Worm (Caenorhabditis elegans) whole organism, midembryonic: ENCODE measurements around the gene iscu-1.

Source experiments
- T22C8.4 ChIP-seq: fragments of 200-800 bp; sonication (Bioruptor generic); IDR thresholded peaks from 2 replicates; pipeline ENCODE4 v1.3.6; 2022; ENCODE audit warnings: missing genetic modification characterization, missing compliant biosample characterization
- cog-1 ChIP-seq: sonication (generic microtip); optimal IDR thresholded peaks from 2 replicates; lab custom pipeline; 2016; ENCODE audit warnings: missing genetic modification characterization, missing compliant biosample characterization
- flt-1 ChIP-seq: fragments of 200-800 bp; sonication (Bioruptor generic); IDR thresholded peaks from 2 replicates; pipeline ENCODE4 v1.3.6; 2022; ENCODE audit warnings: missing genetic modification characterization, missing compliant biosample characterization
- klf-2 ChIP-seq: fragments of 200-800 bp; sonication (Bioruptor generic); conservative IDR thresholded peaks from 2 replicates; pipeline ENCODE4 v1.3.6; 2022; ENCODE audit warnings: missing genetic modification reagents, missing genetic modification characterization, missing compliant biosample characterization
- med-1 ChIP-seq: sonication (generic microtip); optimal IDR thresholded peaks from 2 replicates; lab custom pipeline; 2017; ENCODE audit warnings: missing genetic modification characterization, mild to moderate bottlenecking, missing compliant biosample characterization, antibody characterized with exemption, missing genetic modification reagents; ENCODE audit not compliant: insufficient read depth
- ref-1 ChIP-seq: fragments of 200-800 bp; sonication (Bioruptor generic); conservative IDR thresholded peaks from 2 replicates; pipeline ENCODE4 v1.3.6; 2022; ENCODE audit warnings: missing genetic modification reagents, missing genetic modification characterization, missing compliant biosample characterization
- tab-1 ChIP-seq: fragments of 200-800 bp; sonication (Bioruptor generic); IDR thresholded peaks from 2 replicates; pipeline ENCODE4 v1.3.6; 2022; ENCODE audit warnings: missing genetic modification characterization, missing compliant biosample characterization
- ztf-23 ChIP-seq: fragments of 200-800 bp; sonication (Bioruptor generic); IDR thresholded peaks from 2 replicates; pipeline ENCODE4 v1.3.6; 2022; ENCODE audit warnings: missing genetic modification reagents, missing genetic modification characterization, missing compliant biosample characterization
- ztf-29 ChIP-seq: fragments of 200-800 bp; sonication (Bioruptor generic); IDR thresholded peaks from 2 replicates; pipeline ENCODE4 v1.3.6; 2022; ENCODE audit warnings: missing genetic modification reagents, missing genetic modification characterization, missing compliant biosample characterization

The iscu-1 gene

DNA sequence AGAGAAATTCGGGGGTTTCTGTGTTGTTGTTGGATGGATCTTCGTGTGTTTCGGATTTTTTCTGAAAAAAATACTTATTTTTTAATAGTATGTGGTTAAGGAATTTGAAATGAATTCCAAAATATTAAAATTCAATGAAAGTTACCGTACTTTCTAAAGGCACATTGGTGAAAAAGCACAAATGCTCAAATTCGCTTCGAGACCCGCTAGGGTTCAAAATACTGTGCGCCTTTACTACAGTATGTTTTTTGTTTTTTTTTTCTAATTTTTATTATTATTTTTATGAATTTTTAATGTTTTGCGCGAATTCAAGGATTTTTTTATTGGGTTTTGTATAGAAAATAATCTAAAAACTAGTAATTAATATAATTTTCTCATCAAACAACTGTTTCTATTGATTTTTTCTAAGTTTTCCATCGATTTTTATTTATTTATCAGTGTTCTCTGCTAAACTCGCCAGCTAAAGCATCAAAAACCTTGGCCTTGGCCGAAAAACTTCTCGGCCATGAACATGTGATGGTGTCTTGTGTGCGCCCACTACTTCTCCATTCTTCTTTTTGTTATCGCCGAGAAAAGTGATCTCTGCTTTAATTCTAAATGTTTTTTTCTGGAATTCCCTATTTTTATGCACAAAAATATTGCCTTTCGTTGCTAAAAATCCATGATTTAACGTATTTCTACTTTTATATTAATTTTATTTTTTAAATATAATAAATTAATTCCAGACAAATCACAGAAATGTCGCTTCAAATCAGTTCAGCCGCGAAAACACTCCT is at the start of gene iscu-1:
Gene iscu-1 (plus strand): TSS at position 726 of the 776 bp plus-strand sequence.
- TF ChIP-seq med-1 (no peak), ztf-29 (GFP tag; lab: Robert Waterston, UW) (peak; percentile 73; the same call in 1 of the 2 replicates)

DNA sequence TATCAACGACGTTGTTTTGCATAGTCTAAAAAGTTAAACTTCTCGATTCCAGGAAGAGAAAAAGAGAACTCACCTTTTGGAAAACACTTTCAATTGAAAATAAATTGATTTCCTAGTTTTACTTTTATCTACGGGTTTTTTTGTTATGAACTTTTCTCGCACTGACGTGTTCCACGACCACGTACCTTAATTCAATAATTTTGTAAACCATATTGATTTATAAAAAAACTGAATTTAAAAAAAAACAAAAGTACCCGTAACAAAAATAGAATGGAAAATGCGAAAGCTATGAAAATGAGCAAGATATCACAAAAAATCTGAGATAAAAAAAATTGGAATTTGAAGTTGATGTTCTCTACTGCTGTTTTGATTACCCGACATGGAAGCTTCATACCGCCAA is 41.5 kb upstream of the iscu-1 start, which contains the start of gene C47A4.3:
Gene C47A4.3 (minus strand): TSS at position 101 of the 400 bp plus-strand sequence.
- TF ChIP-seq ztf-23 (GFP tag; lab: Robert Waterston, UW) (no peak), tab-1 (GFP tag; lab: Robert Waterston, UW) (no peak), cog-1 (tag; lab: Kevin White, UChicago) (no peak), klf-2 (no peak), med-1 (no peak), ref-1 (no peak), flt-1 (GFP tag; lab: Robert Waterston, UW) (no peak), ztf-29 (GFP tag; lab: Robert Waterston, UW) (no peak), T22C8.4 (GFP tag; lab: Robert Waterston, UW) (no peak)

DNA sequence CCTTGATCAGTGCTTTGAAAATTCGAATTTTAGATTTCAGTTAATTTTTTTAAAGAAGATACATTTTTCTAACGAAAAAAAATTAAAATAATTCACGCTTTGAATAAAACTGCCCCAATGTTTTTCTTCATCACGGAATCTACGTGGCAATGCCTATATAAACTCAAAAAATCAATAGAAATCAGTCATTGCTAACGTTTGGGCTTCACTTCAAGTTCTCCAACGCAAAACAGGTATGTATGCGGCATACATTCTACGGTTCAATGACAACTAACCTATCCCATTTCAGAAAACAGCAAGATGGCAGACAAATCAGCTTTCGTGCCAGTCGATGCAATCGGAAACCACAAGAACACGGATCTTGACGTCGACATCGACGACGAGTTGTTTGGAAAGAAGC is 38.4 kb upstream of the iscu-1 start, which contains the start of gene C47A4.5:
Gene C47A4.5 (plus strand): TSS at position 301 of the 400 bp plus-strand sequence.
- TF ChIP-seq T22C8.4 (GFP tag; lab: Robert Waterston, UW) (no peak), flt-1 (GFP tag; lab: Robert Waterston, UW) (no peak), ref-1 (no peak), med-1 (no peak), klf-2 (no peak), ztf-29 (GFP tag; lab: Robert Waterston, UW) (no peak), ztf-23 (GFP tag; lab: Robert Waterston, UW) (no peak), tab-1 (GFP tag; lab: Robert Waterston, UW) (no peak), cog-1 (tag; lab: Kevin White, UChicago) (no peak)

DNA sequence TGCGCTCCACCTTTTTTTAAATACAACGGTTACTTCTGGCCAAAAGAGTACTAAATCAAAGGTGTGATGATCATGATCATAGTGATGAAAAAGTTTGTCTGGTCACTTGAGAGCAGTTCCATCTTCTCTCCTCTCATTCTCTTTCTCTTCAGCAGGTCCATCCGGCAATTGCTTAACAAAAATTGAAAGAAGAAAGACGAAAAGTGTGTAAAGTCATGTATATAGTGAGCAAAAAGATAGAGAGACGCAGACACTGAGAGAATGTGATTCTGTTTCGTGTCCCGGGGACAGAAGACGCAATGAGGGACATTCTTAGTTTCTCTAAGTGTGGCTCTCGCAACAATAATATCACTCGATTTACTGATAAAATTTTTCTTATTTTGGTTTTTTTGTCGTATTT is 35.0 kb upstream of the iscu-1 start:
- TF ChIP-seq tab-1 (GFP tag; lab: Robert Waterston, UW), result no peak
- no peak for TF ChIP-seq ztf-23 (GFP tag; lab: Robert Waterston, UW)
- no peak for TF ChIP-seq T22C8.4 (GFP tag; lab: Robert Waterston, UW)
- TF ChIP-seq flt-1 (GFP tag; lab: Robert Waterston, UW), result no peak
- TF ChIP-seq ztf-29 (GFP tag; lab: Robert Waterston, UW), result no peak
- TF ChIP-seq cog-1 (tag; lab: Kevin White, UChicago), result no peak
- TF ChIP-seq med-1, result no peak
- TF ChIP-seq ref-1, result no peak

DNA sequence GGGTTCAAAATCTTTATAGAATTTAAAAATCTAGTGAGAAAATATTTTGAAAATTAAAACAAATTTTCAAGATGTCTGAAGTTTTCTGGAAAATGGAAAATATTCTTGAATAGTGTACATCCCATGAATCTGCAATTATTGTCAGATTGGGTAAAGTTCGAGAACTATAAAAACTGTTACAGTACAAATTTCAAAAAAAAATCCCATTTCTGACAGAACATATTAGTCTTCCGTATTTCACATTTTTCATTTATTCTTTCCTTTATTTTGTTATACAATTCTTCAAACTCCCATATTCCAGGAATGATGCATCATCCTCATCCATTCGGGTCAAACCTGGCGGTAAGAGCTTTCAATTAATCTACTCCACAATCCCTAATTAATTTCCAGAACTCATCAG is 33.7 kb upstream of the iscu-1 start, which contains the start of gene sorb-1:
Gene sorb-1 (plus strand): TSS at position 301 of the 400 bp plus-strand sequence.
- no peak for TF ChIP-seq tab-1 (GFP tag; lab: Robert Waterston, UW)
- TF ChIP-seq med-1, result no peak
- TF ChIP-seq ztf-23 (GFP tag; lab: Robert Waterston, UW), result no peak

DNA sequence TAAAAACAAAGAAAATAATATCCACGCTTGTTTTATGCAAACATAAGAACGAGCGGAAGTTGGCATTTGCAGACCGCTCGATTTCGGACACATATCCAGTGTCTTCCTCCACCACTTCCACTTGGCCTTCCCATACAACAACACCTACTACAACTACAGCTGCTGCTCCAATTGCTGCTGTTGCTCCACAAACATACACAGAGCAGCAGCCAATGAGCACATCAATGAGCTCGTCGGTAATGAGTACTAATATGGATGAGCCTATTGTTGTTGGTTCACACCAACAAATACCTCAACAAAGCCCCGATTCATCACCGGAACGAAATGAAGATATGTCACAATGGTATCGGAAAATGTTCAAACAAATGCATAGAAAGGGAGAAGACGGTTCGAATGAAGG is 28.1 kb upstream of the iscu-1 start:
- TF ChIP-seq med-1 (no peak), klf-2 (no peak), ztf-29 (GFP tag; lab: Robert Waterston, UW) (no peak), cog-1 (tag; lab: Kevin White, UChicago) (no peak), tab-1 (GFP tag; lab: Robert Waterston, UW) (no peak), T22C8.4 (GFP tag; lab: Robert Waterston, UW) (no peak), ref-1 (no peak), ztf-23 (GFP tag; lab: Robert Waterston, UW) (no peak), flt-1 (GFP tag; lab: Robert Waterston, UW) (no peak)

DNA sequence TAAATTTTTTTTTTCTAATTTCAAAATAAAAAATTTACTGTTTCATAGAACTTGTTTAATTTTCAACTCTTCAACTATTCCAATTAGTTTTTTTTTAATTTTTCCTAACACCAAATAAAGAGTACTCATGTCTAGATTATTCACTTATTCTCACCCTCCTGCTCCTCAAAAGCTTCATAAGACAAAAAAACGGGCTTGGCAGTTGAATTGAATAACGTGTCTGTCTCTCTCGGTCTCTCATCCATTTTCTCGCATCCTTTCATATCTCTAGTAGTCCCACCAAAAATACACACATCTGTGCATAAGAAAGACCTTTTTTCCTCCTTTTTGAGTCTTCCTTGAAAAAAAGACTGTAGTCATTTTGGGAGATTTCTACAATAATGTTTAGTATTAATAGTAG is 20.3 kb upstream of the iscu-1 start:
- no peak for TF ChIP-seq med-1
- no peak for TF ChIP-seq ztf-23 (GFP tag; lab: Robert Waterston, UW)
- no peak for TF ChIP-seq klf-2
- TF ChIP-seq T22C8.4 (GFP tag; lab: Robert Waterston, UW), result no peak
- no peak for TF ChIP-seq cog-1 (tag; lab: Kevin White, UChicago)
- no peak for TF ChIP-seq tab-1 (GFP tag; lab: Robert Waterston, UW)
- no peak for TF ChIP-seq ref-1
- no peak for TF ChIP-seq flt-1 (GFP tag; lab: Robert Waterston, UW)
- TF ChIP-seq ztf-29 (GFP tag; lab: Robert Waterston, UW), result no peak

DNA sequence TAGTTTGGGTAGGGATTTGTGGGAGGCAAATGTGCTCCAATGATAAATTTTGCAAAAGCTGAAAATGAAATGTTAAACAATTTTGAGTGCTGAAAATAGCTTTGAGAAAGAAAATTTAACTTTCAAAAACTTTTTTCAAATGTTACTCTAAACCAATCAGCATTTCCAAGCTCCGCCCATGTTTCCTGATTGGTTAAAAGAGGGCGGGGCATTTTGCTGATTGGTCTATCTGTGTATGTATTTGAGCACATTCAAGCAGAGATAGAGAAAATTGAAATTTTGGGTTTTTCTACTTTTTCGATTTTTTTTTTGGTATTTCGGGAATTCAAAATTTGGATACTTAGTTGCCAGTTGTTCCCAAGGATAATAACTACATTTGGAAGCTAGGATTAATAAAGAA is 19.1 kb upstream of the iscu-1 start:
- TF ChIP-seq cog-1 (tag; lab: Kevin White, UChicago), result no peak
- TF ChIP-seq tab-1 (GFP tag; lab: Robert Waterston, UW), result no peak
- TF ChIP-seq flt-1 (GFP tag; lab: Robert Waterston, UW), result no peak
- TF ChIP-seq klf-2, result no peak
- TF ChIP-seq ztf-29 (GFP tag; lab: Robert Waterston, UW), result no peak
- no peak for TF ChIP-seq T22C8.4 (GFP tag; lab: Robert Waterston, UW)
- TF ChIP-seq med-1, result no peak
- TF ChIP-seq ztf-23 (GFP tag; lab: Robert Waterston, UW), result no peak
- no peak for TF ChIP-seq ref-1

DNA sequence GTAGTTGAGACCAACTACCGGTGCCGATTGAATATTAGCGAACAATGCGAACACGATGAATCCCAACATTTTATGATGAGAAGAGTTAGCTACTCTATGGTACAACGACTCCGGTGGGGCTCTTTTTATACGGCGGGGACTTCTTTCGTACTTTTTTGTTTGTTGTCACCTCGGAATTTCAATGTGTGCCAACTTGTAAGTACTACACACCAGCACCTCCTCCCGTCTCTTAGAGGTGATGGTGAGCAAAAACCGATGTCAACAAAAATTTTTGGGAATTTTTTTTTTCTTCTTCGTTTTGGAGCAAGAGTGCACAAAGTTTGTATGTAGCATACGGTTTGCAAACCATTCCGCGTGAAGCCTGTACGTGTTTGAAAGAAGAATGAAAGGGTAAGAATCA is 9.2 kb upstream of the iscu-1 start, which contains the start of gene Y45F10D.2:
Gene Y45F10D.2 (minus strand): TSS at position 101 of the 400 bp plus-strand sequence.
- TF ChIP-seq ref-1 (no peak), ztf-29 (GFP tag; lab: Robert Waterston, UW) (no peak), tab-1 (GFP tag; lab: Robert Waterston, UW) (no peak), med-1 (no peak), T22C8.4 (GFP tag; lab: Robert Waterston, UW) (no peak), cog-1 (tag; lab: Kevin White, UChicago) (no peak), flt-1 (GFP tag; lab: Robert Waterston, UW) (no peak), klf-2 (no peak), ztf-23 (GFP tag; lab: Robert Waterston, UW) (no peak)

DNA sequence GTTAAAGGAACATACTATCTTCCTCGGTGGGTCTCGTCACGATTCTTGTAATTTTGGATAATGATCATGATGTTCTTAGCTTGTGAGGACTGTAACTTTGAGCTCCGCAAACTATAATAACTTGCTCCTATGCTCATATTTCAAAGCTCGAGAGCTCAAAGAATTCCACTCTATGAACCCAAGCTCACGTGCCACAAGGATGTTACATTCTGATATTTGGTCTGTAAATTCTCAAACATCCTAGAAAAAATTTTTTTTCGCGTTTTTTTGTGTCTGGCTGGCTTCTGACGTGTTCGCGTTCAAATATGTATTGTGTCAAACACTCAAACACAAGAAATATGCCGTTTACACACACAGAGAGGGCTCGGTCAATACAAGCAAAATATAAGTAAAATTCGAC is 7.6 kb upstream of the iscu-1 start, which contains the start of gene Y45F10D.16:
Gene Y45F10D.16 (plus strand): TSS at position 301 of the 400 bp plus-strand sequence.
- no peak for TF ChIP-seq ztf-29 (GFP tag; lab: Robert Waterston, UW)
- no peak for TF ChIP-seq ztf-23 (GFP tag; lab: Robert Waterston, UW)
- no peak for TF ChIP-seq med-1
- TF ChIP-seq flt-1 (GFP tag; lab: Robert Waterston, UW), result no peak
- no peak for TF ChIP-seq ref-1
- TF ChIP-seq tab-1 (GFP tag; lab: Robert Waterston, UW), result no peak
- no peak for TF ChIP-seq T22C8.4 (GFP tag; lab: Robert Waterston, UW)
- no peak for TF ChIP-seq cog-1 (tag; lab: Kevin White, UChicago)
- no peak for TF ChIP-seq klf-2
